Fruit fly (Drosophila melanogaster): Measurements from ENCODE around the gene CG16711.

Gene CG16711

dm6 chr3L:9692892-9693551 is 11.1 kb upstream of the CG16711 start (continued):
- TF ChIP-seq Trl (optimal IDR thresholded peaks at IDR 0.05): peak in 1 of 2 experiments; percentile 68
- peak; percentile 95 for TF ChIP-seq Trl (GFP tag; optimal IDR thresholded peaks at IDR 0.05)
- TF ChIP-seq Stat92E (GFP tag; optimal IDR thresholded peaks at IDR 0.05): peak in 1 of 3 experiments; percentile 46
- no peak for TF ChIP-seq bbx (GFP tag; IDR thresholded peaks at IDR 0.05; ENCODE audit: partially characterized antibody)
- TF ChIP-seq Awh (GFP tag; IDR thresholded peaks at IDR 0.05): peak; percentile 68
- TF ChIP-seq sug (tag; optimal IDR thresholded peaks at IDR 0.05): peak; percentile 64
- peak; percentile 76 for TF ChIP-seq Taf1 (GFP tag; IDR thresholded peaks at IDR 0.05)
- peak; percentile 63 for TF ChIP-seq CG4707 (GFP tag; optimal IDR thresholded peaks at IDR 0.05)
- no peak for TF ChIP-seq Dll (GFP tag; IDR thresholded peaks at IDR 0.05; ENCODE audit: partially characterized antibody)
- TF ChIP-seq CrebB (tag; optimal IDR thresholded peaks at IDR 0.05): peak; percentile 71
- TF ChIP-seq Sox100B (GFP tag; optimal IDR thresholded peaks at IDR 0.05): peak; percentile 99
- TF ChIP-seq CG3065 (GFP tag; optimal IDR thresholded peaks at IDR 0.05): peak; percentile 91
- peak; percentile 33; the same call in 1 of the 2 replicates for TF ChIP-seq bowl (GFP tag; IDR thresholded peaks at IDR 0.05)
- TF ChIP-seq CG32532 (GFP tag; IDR thresholded peaks at IDR 0.05): peak; percentile 89
- peak; percentile 86 for TF ChIP-seq CG8359 (GFP tag; optimal IDR thresholded peaks at IDR 0.05; ENCODE audit: borderline replicate concordance)
- peak; percentile 94 for TF ChIP-seq CG34376 (GFP tag; optimal IDR thresholded peaks at IDR 0.05)
- peak; percentile 85 for TF ChIP-seq TFAM (GFP tag; optimal IDR thresholded peaks at IDR 0.05)
- TF ChIP-seq Myb (GFP tag; optimal IDR thresholded peaks at IDR 0.05): peak; percentile 89
- peak; percentile 98 for TF ChIP-seq Oli (tag; optimal IDR thresholded peaks at IDR 0.05)
- peak; percentile 84 for TF ChIP-seq ci (GFP tag; IDR thresholded peaks at IDR 0.05)
- peak; percentile 98 for TF ChIP-seq gem (tag; optimal IDR thresholded peaks at IDR 0.05)
- TF ChIP-seq C15 (GFP tag; IDR thresholded peaks at IDR 0.05): peak; percentile 69; the same call in 1 of the 3 replicates
- TF ChIP-seq prd (optimal IDR thresholded peaks at IDR 0.05): no peak
- peak; percentile 92 for TF ChIP-seq prd (GFP tag; IDR thresholded peaks at IDR 0.05)
- TF ChIP-seq CG11695 (GFP tag; IDR thresholded peaks at IDR 0.05): peak; percentile 93
- TF ChIP-seq CG15269 (tag; optimal IDR thresholded peaks at IDR 0.05): peak; percentile 96
- peak; percentile 52 for TF ChIP-seq CTCF (GFP tag; optimal IDR thresholded peaks at IDR 0.05)
- no peak for TF ChIP-seq cad (GFP tag; optimal IDR thresholded peaks at IDR 0.05)
- TF ChIP-seq CG14441 (GFP tag; IDR thresholded peaks at IDR 0.05): peak; percentile 88
- peak; percentile 91 for TF ChIP-seq seq (GFP tag; IDR thresholded peaks at IDR 0.05)
- TF ChIP-seq CG6654 (GFP tag; optimal IDR thresholded peaks at IDR 0.05): peak; percentile 91
- TF ChIP-seq BtbVII (GFP tag; optimal IDR thresholded peaks at IDR 0.05): peak; percentile 96
- TF ChIP-seq stc (GFP tag; IDR thresholded peaks at IDR 0.05): peak; percentile 88
- TF ChIP-seq MESR4 (GFP tag; optimal IDR thresholded peaks at IDR 0.05): no peak
- TF ChIP-seq Kr (GFP tag; optimal IDR thresholded peaks at IDR 0.05): no peak
- peak; percentile 95 for TF ChIP-seq CG15011 (GFP tag; optimal IDR thresholded peaks at IDR 0.05)
- peak; percentile 93 for TF ChIP-seq Dbx (GFP tag; IDR thresholded peaks at IDR 0.05)
- TF ChIP-seq CG2116 (GFP tag; optimal IDR thresholded peaks at IDR 0.05): peak; percentile 78
- TF ChIP-seq CG30431 (GFP tag; optimal IDR thresholded peaks at IDR 0.05): peak; percentile 94
- no peak for TF ChIP-seq CG15479 (GFP tag; optimal IDR thresholded peaks at IDR 0.05)
- TF ChIP-seq eve (GFP tag; optimal IDR thresholded peaks at IDR 0.05): peak in 1 of 2 experiments; percentile 99
- peak; percentile 97 for TF ChIP-seq CG8924 (tag; optimal IDR thresholded peaks at IDR 0.05)
- peak; percentile 97 for TF ChIP-seq cwo (GFP tag; optimal IDR thresholded peaks at IDR 0.05)
- peak; percentile 86 for TF ChIP-seq CG12299 (tag; optimal IDR thresholded peaks at IDR 0.05)
- peak; percentile 87 for TF ChIP-seq CG7372 (GFP tag; IDR thresholded peaks at IDR 0.05)
- TF ChIP-seq CG17359 (tag; optimal IDR thresholded peaks at IDR 0.05): peak; percentile 89
- peak; percentile 93 for TF ChIP-seq Usf (GFP tag; optimal IDR thresholded peaks at IDR 0.05)
- TF ChIP-seq run (tag; optimal IDR thresholded peaks at IDR 0.05): peak; percentile 85
- peak; percentile 87 for TF ChIP-seq wdn (GFP tag; IDR thresholded peaks at IDR 0.05)
- peak; percentile 95 for TF ChIP-seq slou (GFP tag; optimal IDR thresholded peaks at IDR 0.05)
- TF ChIP-seq Gsc (GFP tag; IDR thresholded peaks at IDR 0.05): peak; percentile 81

Measured in whole organism, embryonic.